Worm (Caenorhabditis elegans): ENCODE results near the gene cpar-1.

Gene cpar-1

DNA sequence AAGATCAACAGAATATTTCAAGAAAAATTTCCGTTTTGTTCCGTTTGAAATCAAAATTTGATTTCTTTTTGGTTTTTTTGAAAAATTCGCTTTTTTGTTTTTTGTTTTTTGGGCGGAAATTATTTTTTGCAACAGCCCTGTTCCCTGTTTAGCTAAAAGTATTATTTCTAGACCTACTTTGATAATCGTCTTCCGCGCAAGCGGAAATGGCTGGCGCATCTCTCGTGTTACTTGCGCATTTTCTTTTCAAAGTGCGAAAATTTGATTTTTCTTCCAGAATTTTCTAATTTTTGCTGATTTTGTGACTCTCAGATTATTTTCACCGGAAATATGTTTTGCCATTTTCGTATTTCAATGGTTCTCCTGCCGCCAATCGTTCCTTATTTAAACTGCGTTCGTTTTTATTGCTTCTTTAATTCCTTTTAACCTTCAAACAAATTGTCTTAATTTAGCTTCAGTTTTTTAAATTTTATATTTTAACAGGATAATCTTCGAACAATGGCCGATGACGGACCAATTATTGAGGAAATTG is at the start of gene cpar-1:
Gene cpar-1 (plus strand): TSS at position 482 of the 532 bp plus-strand sequence.
- no peak for TF ChIP-seq ref-2 (tag; optimal IDR thresholded peaks at IDR 0.05)
- TF ChIP-seq C08G9.2 (tag; optimal IDR thresholded peaks at IDR 0.05): no peak
- TF ChIP-seq ceh-2 (tag; optimal IDR thresholded peaks at IDR 0.05): no peak
- no peak for TF ChIP-seq T23F11.4 (GFP tag; optimal IDR thresholded peaks at IDR 0.05)

- TF ChIP-seq sox-4 (tag; optimal IDR thresholded peaks at IDR 0.05) (no peak), ceh-19 (GFP tag; optimal IDR thresholded peaks at IDR 0.05) (no peak), ztf-16 (tag; optimal IDR thresholded peaks at IDR 0.05) (no peak), odd-2 (tag; optimal IDR thresholded peaks at IDR 0.05) (no peak), pag-3 (tag; optimal IDR thresholded peaks at IDR 0.05; ENCODE audit: borderline replicate concordance) (no peak)
Observed at ce11 chrIII:9385543-9385942, 48.3 kb upstream of the cpar-1 start, which contains the start of gene C38C10.3. Gene C38C10.3 (minus strand): TSS chrIII:9385643.

DNA sequence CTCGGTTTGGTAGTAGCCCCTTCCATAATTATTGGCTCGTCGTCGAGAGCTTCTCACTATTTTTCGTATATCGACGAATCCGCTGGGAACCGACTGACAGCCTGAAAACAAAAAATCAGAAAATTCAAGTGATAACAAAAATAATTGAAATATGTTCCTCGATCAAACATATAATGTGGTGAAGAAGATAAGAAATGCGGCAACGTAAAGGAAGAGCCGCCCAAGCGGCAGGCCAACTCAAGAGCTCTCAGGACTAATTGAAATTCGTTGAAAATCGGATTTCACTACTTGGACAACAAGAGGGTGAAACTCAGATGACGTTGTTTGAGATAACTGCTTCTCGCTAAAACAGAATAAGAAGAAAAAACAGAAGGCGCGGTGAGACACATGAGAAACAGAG is 43.9 kb upstream of the cpar-1 start, which contains the start of gene slc-17.2:
Gene slc-17.2 (minus strand): TSS at position 101 of the 400 bp plus-strand sequence.
- TF ChIP-seq unc-55 (GFP tag; optimal IDR thresholded peaks at IDR 0.05) (no peak), fax-1 (tag; optimal IDR thresholded peaks at IDR 0.05) (no peak), odd-2 (tag; optimal IDR thresholded peaks at IDR 0.05) (no peak), pqm-1 (tag; optimal IDR thresholded peaks at IDR 0.05) (no peak), unc-3 (GFP tag; conservative IDR thresholded peaks at IDR 0.05) (no peak), unc-3 (tag; optimal IDR thresholded peaks at IDR 0.05) (no peak)

DNA sequence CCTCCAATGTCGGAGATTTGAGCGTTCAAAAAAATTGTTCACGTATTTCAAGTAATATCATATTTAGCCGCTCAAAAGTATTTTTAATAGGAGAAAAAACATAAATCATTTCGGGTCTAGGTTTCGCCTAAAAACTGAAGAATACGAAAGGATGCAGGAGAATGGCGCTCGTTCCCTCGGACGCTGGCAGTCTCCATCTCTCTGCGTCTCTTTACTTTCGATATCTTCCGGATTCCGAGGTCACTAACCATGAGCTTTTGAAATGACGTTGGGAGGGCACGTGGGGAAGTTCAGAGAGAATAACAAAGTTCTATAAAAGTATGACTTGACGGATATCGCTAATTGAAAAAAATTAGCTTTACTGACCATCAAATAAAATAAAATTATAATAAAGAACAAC is 42.9 kb upstream of the cpar-1 start:
- TF ChIP-seq unc-3 (GFP tag; conservative IDR thresholded peaks at IDR 0.05): no peak
- no peak for TF ChIP-seq unc-3 (tag; optimal IDR thresholded peaks at IDR 0.05)
- no peak for TF ChIP-seq hlh-6 (tag; optimal IDR thresholded peaks at IDR 0.05)
- TF ChIP-seq ets-4 (tag; optimal IDR thresholded peaks at IDR 0.05): no peak
- TF ChIP-seq hlh-13 (GFP tag; optimal IDR thresholded peaks at IDR 0.05): no peak
- no peak for TF ChIP-seq dmd-4 (tag; optimal IDR thresholded peaks at IDR 0.05; ENCODE audit: borderline replicate concordance)
- no peak for TF ChIP-seq ahr-1 (tag; optimal IDR thresholded peaks at IDR 0.05)
- no peak for TF ChIP-seq pros-1 (tag; optimal IDR thresholded peaks at IDR 0.05)
- no peak for TF ChIP-seq madf-2 (tag; optimal IDR thresholded peaks at IDR 0.05)
- TF ChIP-seq unc-42 (tag; optimal IDR thresholded peaks at IDR 0.05): no peak

DNA sequence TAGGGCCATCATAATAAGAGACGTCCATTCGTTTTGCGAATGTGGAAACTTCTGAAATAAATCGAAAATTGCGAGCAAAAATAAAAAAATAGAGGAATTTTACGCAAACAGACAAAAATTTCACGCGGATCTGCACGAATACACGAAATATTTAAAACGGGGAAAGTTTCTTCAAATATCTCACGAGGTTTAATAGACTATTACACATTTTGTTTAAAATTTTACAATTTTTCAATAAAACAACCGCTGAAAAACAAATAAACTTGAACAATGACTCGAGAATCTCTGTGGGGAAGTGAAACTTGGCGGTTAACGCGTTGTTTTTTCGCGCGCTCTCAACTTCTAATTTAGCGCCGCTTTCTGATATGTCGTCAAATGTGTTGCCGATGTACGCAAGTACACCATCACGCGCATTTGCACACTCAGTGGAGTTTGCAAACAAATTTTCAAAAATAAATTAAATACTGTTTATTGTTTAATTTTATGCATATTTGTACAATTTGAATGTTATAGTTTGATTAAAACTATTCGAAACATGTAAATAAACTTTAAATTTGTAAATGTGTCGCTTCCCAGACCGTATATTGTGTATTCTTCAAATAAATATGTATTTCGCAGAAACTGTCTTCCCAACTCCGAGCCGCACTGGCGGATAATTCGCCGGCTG is 40.6 kb upstream of the cpar-1 start, which contains the start of the genes gpr-2 and rgr-1:
Gene gpr-2 (minus strand): TSS at position 51 of the 667 bp plus-strand sequence.
Gene rgr-1 (plus strand): TSS at position 617 of the 667 bp plus-strand sequence.
- TF ChIP-seq nfya-1 (tag; optimal IDR thresholded peaks at IDR 0.05): peak; percentile 31
- no peak for TF ChIP-seq hlh-8 (tag; optimal IDR thresholded peaks at IDR 0.05)

ce11 chrIII:9401036-9401435 is 32.8 kb upstream of the cpar-1 start, which contains the start of gene nlp-48:
Gene nlp-48 (minus strand): TSS chrIII:9401136.
- TF ChIP-seq ttx-3 (tag; optimal IDR thresholded peaks at IDR 0.05): no peak
- no peak for TF ChIP-seq ceh-18 (tag; optimal IDR thresholded peaks at IDR 0.05)
- TF ChIP-seq ceh-9 (tag; optimal IDR thresholded peaks at IDR 0.05): no peak
- TF ChIP-seq ceh-31 (tag; optimal IDR thresholded peaks at IDR 0.05): no peak
- no peak for TF ChIP-seq lin-11 (tag; optimal IDR thresholded peaks at IDR 0.05)
- no peak for TF ChIP-seq gmeb-2 (tag; optimal IDR thresholded peaks at IDR 0.05)

All from whole organism, late embryonic.